Worm (Caenorhabditis elegans) whole organism, young adult: ENCODE measurements around the gene C31E10.5.

ENCODE experiments used
- F39B2.1 ChIP-seq: fragments of 200-800 bp; sonication (Bioruptor generic); IDR thresholded peaks from 2 replicates; pipeline ENCODE4 v1.3.6; 2022; ENCODE audit warnings: missing genetic modification reagents, missing genetic modification characterization, missing compliant biosample characterization
- T26A5.8 ChIP-seq: sonication (generic microtip); optimal IDR thresholded peaks from 2 replicates; lab custom pipeline; 2016; ENCODE audit warnings: missing genetic modification characterization, missing compliant biosample characterization
- Y79H2A.3 ChIP-seq: fragments of 200-800 bp; sonication (Bioruptor generic); conservative IDR thresholded peaks from 2 replicates; pipeline ENCODE4 v1.3.6; 2022; ENCODE audit warnings: missing genetic modification reagents, missing genetic modification characterization, missing compliant biosample characterization
- ama-1 ChIP-seq, 3 experiments: fragments of 150-350 bp in 1 of 3; sonication (generic microtip) in 2 of 3; optimal IDR thresholded peaks; 2 replicates each; lab custom pipeline; 2014 to 2018; ENCODE audit warnings: missing biosample characterization in 2 of 3, missing genetic modification characterization in 2 of 3, missing genetic modification reagents in 2 of 3
- ceh-91 ChIP-seq: fragments of 200-800 bp; sonication (Bioruptor generic); IDR thresholded peaks from 2 replicates; pipeline ENCODE4 v1.3.6; 2022; ENCODE audit warnings: missing genetic modification reagents, missing genetic modification characterization, missing compliant biosample characterization
- lin-26 ChIP-seq: fragments of 200-800 bp; sonication (Bioruptor generic); IDR thresholded peaks from 2 replicates; pipeline ENCODE4 v1.3.6; 2022; ENCODE audit warnings: missing genetic modification reagents, missing genetic modification characterization, missing compliant biosample characterization
- lsl-1 ChIP-seq: fragments of 200-800 bp; sonication (Bioruptor generic); optimal IDR thresholded peaks from 2 replicates; lab custom pipeline; 2018; ENCODE audit warnings: mild to moderate bottlenecking, missing genetic modification characterization, moderate library complexity, missing compliant biosample characterization
- unc-130 ChIP-seq: sonication (generic microtip); optimal IDR thresholded peaks from 2 replicates; lab custom pipeline; 2016; ENCODE audit warnings: missing genetic modification reagents, missing genetic modification characterization, missing compliant biosample characterization

- TF ChIP-seq ceh-91 (GFP tag; lab: Robert Waterston, UW) = no peak
- no peak for TF ChIP-seq unc-130
- TF ChIP-seq Y79H2A.3 (GFP tag; lab: Robert Waterston, UW) = no peak
- TF ChIP-seq lsl-1 (GFP tag; lab: Kevin White, UChicago) = no peak
- TF ChIP-seq T26A5.8 (tag; lab: Kevin White, UChicago) = no peak
- no peak for TF ChIP-seq lin-26 (GFP tag; lab: Robert Waterston, UW)
- no peak for TF ChIP-seq F39B2.1
- TF ChIP-seq ama-1 (optimal IDR thresholded peaks at IDR 0.05; lab: Kevin White, UChicago) = no peak
- TF ChIP-seq ama-1 (GFP tag; optimal IDR thresholded peaks at IDR 0.05; lab: Kevin White, UChicago) = no peak
These were observed 46.8 kb downstream of the C31E10.5 start, which contains the start of gene alg-1 for ce11 chrX:13948810-13949209.
